Fruit fly (Drosophila melanogaster): Measurements from ENCODE around the gene CG43901.
"Not testable (repeated sequence)": the region's sequence is repeated elsewhere in the genome, so short reads cannot be mapped to it uniquely, and the experiment has no call there.

Gene CG43901

dm6 chrX:10936599-10936998 is 31.0 kb downstream of the CG43901 start (continued):
- TF ChIP-seq lola (GFP tag; optimal IDR thresholded peaks at IDR 0.05) (no peak), HLH106 (tag; optimal IDR thresholded peaks at IDR 0.05) (peak; percentile 46), woc (GFP tag; optimal IDR thresholded peaks at IDR 0.05) (peak; percentile 37), h (GFP tag; optimal IDR thresholded peaks at IDR 0.05) (peak; percentile 60), Mio (GFP tag; optimal IDR thresholded peaks at IDR 0.05) (no peak), CrebA (GFP tag; optimal IDR thresholded peaks at IDR 0.05; ENCODE audit: borderline replicate concordance) (no peak), OdsH (GFP tag; optimal IDR thresholded peaks at IDR 0.05) (peak; percentile 61), ey (GFP tag; optimal IDR thresholded peaks at IDR 0.05) (peak; percentile 62), CG9705 (GFP tag; optimal IDR thresholded peaks at IDR 0.05) (no peak), dmrt93B (GFP tag; optimal IDR thresholded peaks at IDR 0.05) (peak; percentile 21), Hnf4 (GFP tag; optimal IDR thresholded peaks at IDR 0.05) (peak; percentile 68)

- TF ChIP-seq Vsx2 (GFP tag; optimal IDR thresholded peaks at IDR 0.05; ENCODE audit: partially characterized antibody); CrebA (GFP tag; optimal IDR thresholded peaks at IDR 0.05; ENCODE audit: borderline replicate concordance); fru (GFP tag; optimal IDR thresholded peaks at IDR 0.05): not testable (repeated sequence)
These were observed 45.4 kb downstream of the CG43901 start, which contains the start of gene Rab9Fa for dm6 chrX:10950930-10951329. Rab9Fa (minus strand) TSS chrX:10951030.

DNA sequence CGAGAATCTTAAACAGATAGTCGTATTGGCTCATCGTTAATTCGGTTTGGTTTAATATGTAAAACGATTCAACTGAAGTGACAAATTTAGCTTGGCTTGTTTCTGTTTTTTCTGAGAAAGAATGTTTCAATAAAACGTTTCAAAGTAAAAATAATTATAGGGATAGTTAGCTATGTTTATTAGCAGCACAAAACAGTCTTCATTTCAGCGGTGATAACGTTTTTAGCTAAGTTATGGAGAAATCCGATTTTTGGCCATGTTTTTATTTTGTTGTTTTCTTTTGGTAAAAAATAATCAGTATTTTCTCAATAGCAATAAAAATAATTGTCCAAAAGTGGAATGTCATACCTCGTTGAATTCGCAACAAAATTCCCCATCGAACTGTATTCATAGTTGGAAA is 46.8 kb downstream of the CG43901 start, which contains the start of gene Rab9Fb:
Rab9Fb (minus strand) TSS at position 101 of the 400 bp plus-strand sequence.
- TF ChIP-seq CrebA (GFP tag; optimal IDR thresholded peaks at IDR 0.05; ENCODE audit: borderline replicate concordance) (no peak), h (GFP tag; optimal IDR thresholded peaks at IDR 0.05) (no peak), Dfd (GFP tag; optimal IDR thresholded peaks at IDR 0.05) (no peak), CG32264 (GFP tag; optimal IDR thresholded peaks at IDR 0.05) (no peak), sv (GFP tag; optimal IDR thresholded peaks at IDR 0.05) (no peak), fru (GFP tag; optimal IDR thresholded peaks at IDR 0.05) (no peak), N (GFP tag; optimal IDR thresholded peaks at IDR 0.05) (no peak), foxo (GFP tag; optimal IDR thresholded peaks at IDR 0.05) (no peak), dl (GFP tag; optimal IDR thresholded peaks at IDR 0.05; ENCODE audit: insufficient read depth in 1 of 2, partially characterized antibody in 2 of 2) (no peak), lola (GFP tag; optimal IDR thresholded peaks at IDR 0.05) (no peak), Myc (optimal IDR thresholded peaks at IDR 0.05) (no peak), HLH106 (tag; optimal IDR thresholded peaks at IDR 0.05) (no peak), Hr83 (GFP tag; optimal IDR thresholded peaks at IDR 0.05; ENCODE audit: poor library complexity, severe bottlenecking) (no peak), Vsx2 (GFP tag; optimal IDR thresholded peaks at IDR 0.05; ENCODE audit: partially characterized antibody) (no peak), Jra (GFP tag; optimal IDR thresholded peaks at IDR 0.05) (no peak), ey (GFP tag; optimal IDR thresholded peaks at IDR 0.05) (no peak), tai (GFP tag; optimal IDR thresholded peaks at IDR 0.05) (no peak), Hr78 (GFP tag; optimal IDR thresholded peaks at IDR 0.05) (no peak), Hnf4 (GFP tag; optimal IDR thresholded peaks at IDR 0.05) (no peak), GATAd (GFP tag; optimal IDR thresholded peaks at IDR 0.05) (no peak)

- TF ChIP-seq sv (GFP tag; optimal IDR thresholded peaks at IDR 0.05), result no peak
- TF ChIP-seq ey (GFP tag; optimal IDR thresholded peaks at IDR 0.05), result no peak
- no peak for TF ChIP-seq Vsx2 (GFP tag; optimal IDR thresholded peaks at IDR 0.05; ENCODE audit: partially characterized antibody)
- TF ChIP-seq brk (GFP tag; optimal IDR thresholded peaks at IDR 0.05), result no peak
- no peak for TF ChIP-seq psq (GFP tag; optimal IDR thresholded peaks at IDR 0.05)
- no peak for TF ChIP-seq Rel (GFP tag; optimal IDR thresholded peaks at IDR 0.05)
- TF ChIP-seq Rel (tag; optimal IDR thresholded peaks at IDR 0.05), result no peak
- TF ChIP-seq tai (GFP tag; optimal IDR thresholded peaks at IDR 0.05), result no peak
- no peak for TF ChIP-seq Hr78 (GFP tag; optimal IDR thresholded peaks at IDR 0.05)
- no peak for TF ChIP-seq Jra (GFP tag; optimal IDR thresholded peaks at IDR 0.05)
- no peak for TF ChIP-seq dl (GFP tag; optimal IDR thresholded peaks at IDR 0.05; ENCODE audit: insufficient read depth in 1 of 2, partially characterized antibody in 2 of 2)
- TF ChIP-seq Sp1 (GFP tag; optimal IDR thresholded peaks at IDR 0.05), result no peak
- no peak for TF ChIP-seq jim (GFP tag; optimal IDR thresholded peaks at IDR 0.05)
- no peak for TF ChIP-seq HLH106 (tag; optimal IDR thresholded peaks at IDR 0.05)
- TF ChIP-seq Hr83 (GFP tag; optimal IDR thresholded peaks at IDR 0.05; ENCODE audit: poor library complexity, severe bottlenecking), result no peak
- no peak for TF ChIP-seq dsf (GFP tag; optimal IDR thresholded peaks at IDR 0.05; ENCODE audit: borderline replicate concordance)
- TF ChIP-seq sage (GFP tag; optimal IDR thresholded peaks at IDR 0.05), result no peak
- no peak for TF ChIP-seq CrebA (GFP tag; optimal IDR thresholded peaks at IDR 0.05; ENCODE audit: borderline replicate concordance)
- TF ChIP-seq CG32264 (GFP tag; optimal IDR thresholded peaks at IDR 0.05), result no peak
These were observed 47.7 kb downstream of the CG43901 start for dm6 chrX:10953240-10953639.
